Worm (Caenorhabditis elegans) whole organism, young adult: ENCODE results near the gene F13C5.5.
A peak's percentile ranks its signal among the peaks of the same experiment; 100 is the strongest.

Source experiments
- B0019.2 ChIP-seq: fragments of 200-800 bp; sonication (Bioruptor generic); conservative IDR thresholded peaks from 2 replicates; pipeline ENCODE4 v1.3.6; 2022; ENCODE audit warnings: missing genetic modification reagents, missing genetic modification characterization, missing compliant biosample characterization
- B0336.3 ChIP-seq: fragments of 200-800 bp; sonication (Bioruptor generic); IDR thresholded peaks from 2 replicates; pipeline ENCODE4 v1.3.6; 2022; ENCODE audit warnings: missing genetic modification characterization, missing compliant biosample characterization
- C06A6.2 ChIP-seq: fragments of 200-800 bp; sonication (Bioruptor generic); conservative IDR thresholded peaks from 2 replicates; pipeline ENCODE4 v1.3.6; 2022; ENCODE audit warnings: missing genetic modification characterization, missing compliant biosample characterization
- F22D6.2 ChIP-seq: sonication (generic microtip); optimal IDR thresholded peaks from 2 replicates; lab custom pipeline; 2016; ENCODE audit warnings: mild to moderate bottlenecking, missing genetic modification characterization, missing compliant biosample characterization
- F23B12.7 ChIP-seq: sonication (generic microtip); optimal IDR thresholded peaks from 2 replicates; lab custom pipeline; 2017; ENCODE audit warnings: missing genetic modification characterization, mild to moderate bottlenecking, missing compliant biosample characterization, antibody characterized with exemption, moderate library complexity; ENCODE audit not compliant: insufficient read depth
- Y53G8AR.9 ChIP-seq: fragments of 200-800 bp; sonication (Bioruptor generic); conservative IDR thresholded peaks from 2 replicates; pipeline ENCODE4 v1.3.6; 2022; ENCODE audit warnings: missing genetic modification reagents, missing genetic modification characterization, missing compliant biosample characterization
- ZK185.1 ChIP-seq: sonication (generic microtip); optimal IDR thresholded peaks from 2 replicates; lab custom pipeline; 2016; ENCODE audit warnings: mild to moderate bottlenecking, missing genetic modification characterization, missing compliant biosample characterization; ENCODE audit not compliant: poor library complexity, severe bottlenecking
- atf-7 ChIP-seq: sonication (generic microtip); optimal IDR thresholded peaks from 2 replicates; lab custom pipeline; 2017; ENCODE audit warnings: mild to moderate bottlenecking, missing genetic modification characterization, missing compliant biosample characterization
- bed-1 ChIP-seq: fragments of 200-800 bp; sonication (Bioruptor generic); IDR thresholded peaks from 2 replicates; pipeline ENCODE4 v1.3.6; 2022; ENCODE audit warnings: missing genetic modification reagents, missing genetic modification characterization, missing compliant biosample characterization
- bed-2 ChIP-seq: fragments of 200-800 bp; sonication (Bioruptor generic); IDR thresholded peaks from 2 replicates; pipeline ENCODE4 v1.3.6; 2022; ENCODE audit warnings: missing genetic modification reagents, missing genetic modification characterization, missing compliant biosample characterization
- ccch-3 ChIP-seq: fragments of 200-800 bp; sonication (Bioruptor generic); optimal IDR thresholded peaks from 2 replicates; lab custom pipeline; 2018; ENCODE audit warnings: mild to moderate bottlenecking, missing genetic modification characterization, missing compliant biosample characterization
- cebp-1 ChIP-seq, 2 experiments: fragments of 200-800 bp in 1 of 2; sonication (Bioruptor generic) in 1 of 2; sonication (generic microtip) in 1 of 2; IDR thresholded peaks in 1 of 2; optimal IDR thresholded peaks in 1 of 2; 2 replicates each; pipeline versions ENCODE4 v1.3.6 to Lab custom; 2017 to 2022; ENCODE audit warnings: missing compliant biosample characterization in 2 of 2, missing genetic modification characterization in 2 of 2, mild to moderate bottlenecking in 1 of 2, missing genetic modification reagents in 1 of 2, moderate library complexity in 1 of 2
- cebp-2 ChIP-seq: fragments of 200-800 bp; sonication (Bioruptor generic); IDR thresholded peaks from 2 replicates; pipeline ENCODE4 v1.3.6; 2022; ENCODE audit warnings: missing genetic modification characterization, missing compliant biosample characterization
- ceh-40 ChIP-seq: fragments of 200-800 bp; sonication (Bioruptor generic); IDR thresholded peaks from 2 replicates; pipeline ENCODE4 v1.3.6; 2022; ENCODE audit warnings: missing genetic modification characterization, missing compliant biosample characterization
- ceh-58 ChIP-seq: fragments of 200-800 bp; sonication (Bioruptor generic); IDR thresholded peaks from 2 replicates; pipeline ENCODE4 v1.3.6; 2022; ENCODE audit warnings: missing genetic modification characterization, missing compliant biosample characterization
- chd-7 ChIP-seq: sonication (generic microtip); optimal IDR thresholded peaks from 2 replicates; lab custom pipeline; 2016; ENCODE audit warnings: mild to moderate bottlenecking, missing genetic modification characterization, moderate library complexity, missing compliant biosample characterization
- die-1 ChIP-seq: sonication (generic microtip); optimal IDR thresholded peaks from 2 replicates; lab custom pipeline; 2016; ENCODE audit warnings: missing genotype, mild to moderate bottlenecking, missing genetic modification characterization, missing compliant biosample characterization
- egrh-3 ChIP-seq: fragments of 200-800 bp; sonication (Bioruptor generic); IDR thresholded peaks from 2 replicates; pipeline ENCODE4 v1.3.6; 2022; ENCODE audit warnings: missing genetic modification reagents, missing genetic modification characterization, missing compliant biosample characterization
- ekl-4 ChIP-seq: fragments of 200-800 bp; sonication (Bioruptor generic); IDR thresholded peaks from 2 replicates; pipeline ENCODE4 v1.3.6; 2022; ENCODE audit warnings: missing genetic modification reagents, missing genetic modification characterization, missing compliant biosample characterization
- ets-4 ChIP-seq: fragments of 200-800 bp; sonication (Bioruptor generic); optimal IDR thresholded peaks from 2 replicates; lab custom pipeline; 2018; ENCODE audit warnings: mild to moderate bottlenecking, missing genetic modification characterization, missing compliant biosample characterization
- hmg-20 ChIP-seq: fragments of 200-800 bp; sonication (Bioruptor generic); IDR thresholded peaks from 2 replicates; pipeline ENCODE4 v1.3.6; 2022; ENCODE audit warnings: missing genetic modification reagents, missing genetic modification characterization, missing compliant biosample characterization
- hsf-1 ChIP-seq: fragments of 200-800 bp; sonication (Bioruptor generic); IDR thresholded peaks from 2 replicates; pipeline ENCODE4 v1.3.6; 2022; ENCODE audit warnings: missing genetic modification reagents, missing genetic modification characterization, missing compliant biosample characterization
- let-526 ChIP-seq: fragments of 200-800 bp; sonication (Bioruptor generic); IDR thresholded peaks from 2 replicates; pipeline ENCODE4 v1.3.6; 2022; ENCODE audit warnings: missing genetic modification reagents, missing genetic modification characterization, missing compliant biosample characterization
- lin-26 ChIP-seq: fragments of 200-800 bp; sonication (Bioruptor generic); IDR thresholded peaks from 2 replicates; pipeline ENCODE4 v1.3.6; 2022; ENCODE audit warnings: missing genetic modification reagents, missing genetic modification characterization, missing compliant biosample characterization
- lin-54 ChIP-seq: fragments of 200-800 bp; sonication (Bioruptor generic); optimal IDR thresholded peaks from 2 replicates; lab custom pipeline; 2018; ENCODE audit warnings: mild to moderate bottlenecking, missing genetic modification characterization, missing compliant biosample characterization
- madf-10 ChIP-seq: sonication (generic microtip); optimal IDR thresholded peaks from 2 replicates; lab custom pipeline; 2016; ENCODE audit warnings: mild to moderate bottlenecking, missing genetic modification characterization, missing compliant biosample characterization
- madf-6 ChIP-seq: fragments of 200-800 bp; sonication (Bioruptor generic); IDR thresholded peaks from 2 replicates; pipeline ENCODE4 v1.3.6; 2022; ENCODE audit warnings: missing genetic modification reagents, missing genetic modification characterization, missing compliant biosample characterization
- nfya-1 ChIP-seq: sonication (generic microtip); optimal IDR thresholded peaks from 2 replicates; lab custom pipeline; 2017; ENCODE audit warnings: antibody characterized with exemption, missing compliant biosample characterization, missing genetic modification characterization, borderline replicate concordance; ENCODE audit not compliant: insufficient read depth
- nhr-120 ChIP-seq: fragments of 200-800 bp; sonication (Bioruptor generic); IDR thresholded peaks from 2 replicates; pipeline ENCODE4 v1.3.6; 2022; ENCODE audit warnings: missing genetic modification characterization, missing compliant biosample characterization
- nhr-27 ChIP-seq: fragments of 200-800 bp; sonication (Bioruptor generic); optimal IDR thresholded peaks from 2 replicates; lab custom pipeline; 2018; ENCODE audit warnings: mild to moderate bottlenecking, missing genetic modification characterization, moderate library complexity, missing compliant biosample characterization
- nhr-90 ChIP-seq: sonication (generic microtip); optimal IDR thresholded peaks from 2 replicates; lab custom pipeline; 2016; ENCODE audit warnings: missing genotype, mild to moderate bottlenecking, missing genetic modification characterization, missing compliant biosample characterization
- pbrm-1 ChIP-seq: fragments of 200-800 bp; sonication (Bioruptor generic); IDR thresholded peaks from 2 replicates; pipeline ENCODE4 v1.3.6; 2022; ENCODE audit warnings: missing genetic modification reagents, missing genetic modification characterization, missing compliant biosample characterization
- pha-4 ChIP-seq: fragments of 150-350 bp; sonication (generic microtip); optimal IDR thresholded peaks from 2 replicates; lab custom pipeline; 2014; ENCODE audit warnings: missing biosample characterization, missing genetic modification reagents, missing genetic modification characterization
- rcor-1 ChIP-seq: fragments of 200-800 bp; sonication (Bioruptor generic); IDR thresholded peaks from 2 replicates; pipeline ENCODE4 v1.3.6; 2022; ENCODE audit warnings: missing genetic modification reagents, missing genetic modification characterization, missing compliant biosample characterization
- rec-8 ChIP-seq, 2 experiments: sonication (generic microtip); optimal IDR thresholded peaks; 2 replicates each; lab custom pipeline; 2016; ENCODE audit warnings: mild to moderate bottlenecking in 2 of 2, missing genetic modification characterization in 2 of 2, missing genetic modification reagents in 2 of 2, missing genotype in 2 of 2, missing biosample characterization in 1 of 2, missing compliant biosample characterization in 1 of 2, moderate library complexity in 1 of 2
- repo-1 ChIP-seq: sonication (generic microtip); optimal IDR thresholded peaks from 2 replicates; lab custom pipeline; 2017; ENCODE audit warnings: mild to moderate bottlenecking, missing genetic modification characterization, missing compliant biosample characterization
- sea-2 ChIP-seq: fragments of 200-800 bp; sonication (Bioruptor generic); IDR thresholded peaks from 2 replicates; pipeline ENCODE4 v1.3.6; 2022; ENCODE audit warnings: missing genetic modification characterization, missing compliant biosample characterization
- snpc-3.4 ChIP-seq: sonication (generic microtip); optimal IDR thresholded peaks from 2 replicates; lab custom pipeline; 2017; ENCODE audit warnings: missing genetic modification characterization, mild to moderate bottlenecking, missing compliant biosample characterization, antibody characterized with exemption, moderate library complexity, missing genotype, missing genetic modification reagents
- sptf-2 ChIP-seq: fragments of 200-800 bp; sonication (Bioruptor generic); optimal IDR thresholded peaks from 2 replicates; lab custom pipeline; 2018; ENCODE audit warnings: mild to moderate bottlenecking, missing genetic modification characterization, missing compliant biosample characterization
- unc-130 ChIP-seq: sonication (generic microtip); optimal IDR thresholded peaks from 2 replicates; lab custom pipeline; 2016; ENCODE audit warnings: missing genetic modification reagents, missing genetic modification characterization, missing compliant biosample characterization
- zfh-2 ChIP-seq: fragments of 200-800 bp; sonication (Bioruptor generic); conservative IDR thresholded peaks from 2 replicates; pipeline ENCODE4 v1.3.6; 2022; ENCODE audit warnings: missing genetic modification reagents, missing genetic modification characterization, missing compliant biosample characterization
- ztf-18 ChIP-seq: sonication (generic microtip); optimal IDR thresholded peaks from 2 replicates; lab custom pipeline; 2016; ENCODE audit warnings: missing genotype, mild to moderate bottlenecking, missing genetic modification characterization, missing compliant biosample characterization
- ztf-26 ChIP-seq: sonication (generic microtip); optimal IDR thresholded peaks from 2 replicates; lab custom pipeline; 2017; ENCODE audit warnings: missing genetic modification characterization, missing compliant biosample characterization
- ztf-3 ChIP-seq: fragments of 200-800 bp; sonication (Bioruptor generic); optimal IDR thresholded peaks from 2 replicates; lab custom pipeline; 2018; ENCODE audit warnings: mild to moderate bottlenecking, missing genetic modification characterization, missing compliant biosample characterization

F13C5.5 gene

DNA sequence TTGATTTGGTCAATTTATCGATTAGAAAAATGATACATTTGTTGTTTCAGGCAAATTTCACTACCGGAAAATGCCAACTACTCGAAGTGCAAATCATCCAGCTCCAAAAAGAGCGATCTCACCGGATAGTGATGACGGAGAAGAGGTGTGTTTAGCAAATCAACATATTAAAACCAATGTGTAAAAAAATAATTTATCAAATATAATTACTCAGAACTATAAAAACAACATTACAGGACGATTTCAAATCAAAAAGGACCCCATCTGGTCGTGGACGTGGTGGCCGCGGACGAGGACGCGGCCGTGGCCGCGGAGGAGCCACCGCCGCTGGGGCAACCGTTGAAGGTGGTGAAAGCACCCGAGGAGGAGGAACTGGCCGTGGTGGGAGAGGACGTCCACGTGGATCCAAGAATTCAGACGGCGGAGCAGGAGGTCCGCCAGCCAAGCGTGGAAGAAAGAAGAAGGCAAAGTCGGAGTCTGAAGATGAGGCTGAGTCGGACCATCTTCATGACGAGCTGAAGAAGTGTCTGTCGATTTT lies 14.3 kb downstream of the F13C5.5 start, which contains the start of gene F13C5.2 (continued):
- TF ChIP-seq bed-1 (no peak), ceh-40 (no peak), egrh-3 (peak; percentile 91), madf-6 (peak; percentile 11; the same call in 1 of the 2 replicates), sptf-2 (GFP tag; lab: Kevin White, UChicago) (no peak), zfh-2 (GFP tag; lab: Robert Waterston, UW) (peak; percentile 86), bed-2 (GFP tag; lab: Robert Waterston, UW) (no peak), rec-8 (tag; optimal IDR thresholded peaks at IDR 0.05; lab: Kevin White, UChicago) (no peak), nhr-120 (no peak), ccch-3 (GFP tag; lab: Kevin White, UChicago) (no peak), cebp-2 (GFP tag; lab: Robert Waterston, UW) (no peak), nhr-27 (no peak)
- TF ChIP-seq, all 124 proteins: peak for 3

DNA sequence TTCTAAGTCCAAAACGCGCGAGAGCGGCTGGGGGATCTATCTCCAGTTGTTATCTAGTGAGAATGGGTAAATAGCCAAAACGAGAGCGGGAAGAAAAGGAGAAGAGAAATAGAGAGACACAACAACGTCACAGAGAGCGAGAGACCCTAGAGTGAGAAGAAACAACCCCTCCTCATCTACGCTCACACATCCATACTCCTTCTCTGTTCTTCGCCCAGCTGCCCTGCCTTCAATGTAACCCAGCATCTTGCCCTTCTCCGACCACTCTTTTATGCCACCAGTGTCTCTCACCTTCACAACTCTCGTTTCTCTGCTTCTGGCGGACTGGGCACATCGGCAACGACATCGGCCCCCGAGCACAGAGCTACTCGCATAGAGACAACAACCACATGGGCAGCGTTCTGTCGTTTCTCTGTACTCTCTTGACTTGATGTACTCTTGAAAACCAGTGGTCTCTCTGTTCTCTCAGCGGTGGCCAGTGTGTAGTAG lies 15.0 kb downstream of the F13C5.5 start:
- TF ChIP-seq ZK185.1 (tag; lab: Kevin White, UChicago): peak; percentile 89
- TF ChIP-seq ets-4 (GFP tag; lab: Kevin White, UChicago): peak; percentile 68
- TF ChIP-seq nhr-27: no peak
- no peak for TF ChIP-seq cebp-1 (GFP tag; IDR thresholded peaks at IDR 0.05; lab: Robert Waterston, UW)
- peak; percentile 87 for TF ChIP-seq cebp-1 (tag; optimal IDR thresholded peaks at IDR 0.05; lab: Kevin White, UChicago)
- TF ChIP-seq C06A6.2: 0 out of 2 replicates have a peak, but pooled peaks have one; percentile 46
- TF ChIP-seq F23B12.7 (tag; lab: Kevin White, UChicago): peak; percentile 76
- 0 out of 2 replicates have a peak, but pooled peaks have one; percentile 42 for TF ChIP-seq hmg-20 (GFP tag; lab: Robert Waterston, UW)
- TF ChIP-seq let-526 (GFP tag; lab: Robert Waterston, UW): peak; percentile 75; the same call in 1 of the 2 replicates
- TF ChIP-seq zfh-2 (GFP tag; lab: Robert Waterston, UW): peak; percentile 99
- TF ChIP-seq atf-7 (tag; lab: Kevin White, UChicago): peak; percentile 60
- peak; percentile 66; the same call in 1 of the 2 replicates for TF ChIP-seq ekl-4 (GFP tag; lab: Robert Waterston, UW)
- peak; percentile 61; the same call in 1 of the 2 replicates for TF ChIP-seq rcor-1 (GFP tag; lab: Robert Waterston, UW)
- TF ChIP-seq nhr-90: peak; percentile 2
- TF ChIP-seq ztf-26 (tag; lab: Kevin White, UChicago): peak; percentile 35
- TF ChIP-seq F22D6.2: peak; percentile 36
- peak; percentile 81 for TF ChIP-seq chd-7 (tag; lab: Kevin White, UChicago)
- TF ChIP-seq B0336.3 (GFP tag; lab: Robert Waterston, UW): peak; percentile 85; the same call in 1 of the 2 replicates
- TF ChIP-seq ceh-58 (GFP tag; lab: Robert Waterston, UW): no peak
- TF ChIP-seq ceh-40: no peak
- TF ChIP-seq ztf-18: no peak
- TF ChIP-seq hsf-1 (GFP tag; lab: Robert Waterston, UW): 0 out of 2 replicates have a peak, but pooled peaks have one; percentile 50
- peak; percentile 50; the same call in 1 of the 2 replicates for TF ChIP-seq pbrm-1 (GFP tag; lab: Robert Waterston, UW)
- no peak for TF ChIP-seq sea-2
- TF ChIP-seq ztf-3 (GFP tag; lab: Kevin White, UChicago): no peak
- TF ChIP-seq lin-54 (GFP tag; lab: Kevin White, UChicago): peak; percentile 42
- no peak for TF ChIP-seq nfya-1
- no peak for TF ChIP-seq unc-130
- TF ChIP-seq lin-26 (GFP tag; lab: Robert Waterston, UW): peak; percentile 61
- TF ChIP-seq ccch-3 (GFP tag; lab: Kevin White, UChicago): no peak
- TF ChIP-seq madf-10 (tag; lab: Kevin White, UChicago): peak; percentile 75
- TF ChIP-seq snpc-3.4 (tag; lab: Kevin White, UChicago): no peak
- no peak for TF ChIP-seq pha-4 (tag; lab: Kevin White, UChicago)
- no peak for TF ChIP-seq bed-2 (GFP tag; lab: Robert Waterston, UW)
- TF ChIP-seq repo-1: peak; percentile 63
- 0 out of 2 replicates have a peak, but pooled peaks have one; percentile 23 for TF ChIP-seq Y53G8AR.9 (GFP tag; lab: Robert Waterston, UW)
- peak; percentile 47 for TF ChIP-seq die-1 (tag; lab: Kevin White, UChicago)
- no peak for TF ChIP-seq B0019.2
